Worm (Caenorhabditis elegans) whole organism, young adult: Measurements from ENCODE around the gene srz-90.

ENCODE experiments used
- B0019.2 ChIP-seq: fragments of 200-800 bp; sonication (Bioruptor generic); conservative IDR thresholded peaks from 2 replicates; pipeline ENCODE4 v1.3.6; 2022; ENCODE audit warnings: missing genetic modification reagents, missing genetic modification characterization, missing compliant biosample characterization
- B0035.1 ChIP-seq: sonication (generic microtip); optimal IDR thresholded peaks from 2 replicates; lab custom pipeline; 2016; ENCODE audit warnings: missing genetic modification characterization, mild to moderate bottlenecking, missing compliant biosample characterization, missing genotype, missing genetic modification reagents
- B0261.1 ChIP-seq: sonication (generic microtip); optimal IDR thresholded peaks from 2 replicates; lab custom pipeline; 2016; ENCODE audit warnings: mild to moderate bottlenecking, missing genetic modification characterization, moderate library complexity, missing compliant biosample characterization
- F23B12.7 ChIP-seq: sonication (generic microtip); optimal IDR thresholded peaks from 2 replicates; lab custom pipeline; 2017; ENCODE audit warnings: missing genetic modification characterization, mild to moderate bottlenecking, missing compliant biosample characterization, antibody characterized with exemption, moderate library complexity; ENCODE audit not compliant: insufficient read depth
- F33H1.4 ChIP-seq: fragments of 200-800 bp; sonication (Bioruptor generic); IDR thresholded peaks from 2 replicates; pipeline ENCODE4 v1.3.6; 2022; ENCODE audit warnings: missing genetic modification reagents, missing genetic modification characterization, missing compliant biosample characterization
- F57C9.4 ChIP-seq: sonication (generic microtip); optimal IDR thresholded peaks from 2 replicates; lab custom pipeline; 2017; ENCODE audit warnings: mild to moderate bottlenecking, missing genetic modification characterization, missing compliant biosample characterization
- K11D2.4 ChIP-seq: fragments of 200-800 bp; sonication (Bioruptor generic); IDR thresholded peaks from 2 replicates; pipeline ENCODE4 v1.3.6; 2022; ENCODE audit warnings: missing genetic modification reagents, missing genetic modification characterization, missing compliant biosample characterization
- akir-1 ChIP-seq: fragments of 200-800 bp; sonication (Bioruptor generic); optimal IDR thresholded peaks from 2 replicates; lab custom pipeline; 2018; ENCODE audit warnings: mild to moderate bottlenecking, missing genetic modification characterization, moderate library complexity, missing compliant biosample characterization
- attf-5 ChIP-seq: fragments of 200-800 bp; sonication (Bioruptor generic); optimal IDR thresholded peaks from 2 replicates; lab custom pipeline; 2018; ENCODE audit warnings: mild to moderate bottlenecking, missing genetic modification characterization, missing compliant biosample characterization
- cebp-1 ChIP-seq, 2 experiments: fragments of 200-800 bp in 1 of 2; sonication (Bioruptor generic) in 1 of 2; sonication (generic microtip) in 1 of 2; IDR thresholded peaks in 1 of 2; optimal IDR thresholded peaks in 1 of 2; 2 replicates each; pipeline versions ENCODE4 v1.3.6 to Lab custom; 2017 to 2022; ENCODE audit warnings: missing compliant biosample characterization in 2 of 2, missing genetic modification characterization in 2 of 2, mild to moderate bottlenecking in 1 of 2, missing genetic modification reagents in 1 of 2, moderate library complexity in 1 of 2
- ceh-100 ChIP-seq: fragments of 200-800 bp; sonication (Bioruptor generic); IDR thresholded peaks from 2 replicates; pipeline ENCODE4 v1.3.6; 2022; ENCODE audit warnings: missing genetic modification reagents, missing genetic modification characterization, missing compliant biosample characterization
- ceh-27 ChIP-seq: fragments of 200-800 bp; sonication (Bioruptor generic); optimal IDR thresholded peaks from 2 replicates; lab custom pipeline; 2018; ENCODE audit warnings: mild to moderate bottlenecking, missing genetic modification characterization, moderate library complexity, missing compliant biosample characterization
- dpl-1 ChIP-seq: fragments of 150-350 bp; optimal IDR thresholded peaks from 2 replicates; lab custom pipeline; 2014; ENCODE audit warnings: missing biosample characterization, missing genetic modification reagents, missing genetic modification characterization
- efl-1 ChIP-seq: fragments of 150-350 bp; optimal IDR thresholded peaks from 2 replicates; lab custom pipeline; 2014; ENCODE audit warnings: missing biosample characterization, missing genetic modification reagents, missing genetic modification characterization
- egl-44 ChIP-seq: fragments of 200-800 bp; sonication (Bioruptor generic); IDR thresholded peaks from 2 replicates; pipeline ENCODE4 v1.3.6; 2022; ENCODE audit warnings: missing genetic modification reagents, missing genetic modification characterization, missing compliant biosample characterization
- fkh-3 ChIP-seq: sonication (generic microtip); optimal IDR thresholded peaks from 2 replicates; lab custom pipeline; 2016; ENCODE audit warnings: mild to moderate bottlenecking, missing genetic modification characterization, missing compliant biosample characterization
- hlh-26 ChIP-seq: fragments of 200-800 bp; sonication (Bioruptor generic); conservative IDR thresholded peaks from 2 replicates; pipeline ENCODE4 v1.3.6; 2022; ENCODE audit warnings: missing genetic modification reagents, missing genetic modification characterization, missing compliant biosample characterization
- hrde-1 ChIP-seq: sonication (generic microtip); optimal IDR thresholded peaks from 2 replicates; lab custom pipeline; 2016; ENCODE audit warnings: missing genetic modification characterization, mild to moderate bottlenecking, missing compliant biosample characterization, moderate library complexity, missing genotype, missing genetic modification reagents, borderline replicate concordance
- lin-26 ChIP-seq: fragments of 200-800 bp; sonication (Bioruptor generic); IDR thresholded peaks from 2 replicates; pipeline ENCODE4 v1.3.6; 2022; ENCODE audit warnings: missing genetic modification reagents, missing genetic modification characterization, missing compliant biosample characterization
- lin-35 ChIP-seq, 3 experiments: fragments of 150-350 bp in 2 of 3; sonication (generic microtip) in 1 of 3; optimal IDR thresholded peaks; 2 replicates each; lab custom pipeline; 2014 to 2018; ENCODE audit warnings: missing biosample characterization in 3 of 3, missing genetic modification characterization in 3 of 3, missing genetic modification reagents in 3 of 3
- lsl-1 ChIP-seq: fragments of 200-800 bp; sonication (Bioruptor generic); optimal IDR thresholded peaks from 2 replicates; lab custom pipeline; 2018; ENCODE audit warnings: mild to moderate bottlenecking, missing genetic modification characterization, moderate library complexity, missing compliant biosample characterization
- madf-10 ChIP-seq: sonication (generic microtip); optimal IDR thresholded peaks from 2 replicates; lab custom pipeline; 2016; ENCODE audit warnings: mild to moderate bottlenecking, missing genetic modification characterization, missing compliant biosample characterization
- madf-6 ChIP-seq: fragments of 200-800 bp; sonication (Bioruptor generic); IDR thresholded peaks from 2 replicates; pipeline ENCODE4 v1.3.6; 2022; ENCODE audit warnings: missing genetic modification reagents, missing genetic modification characterization, missing compliant biosample characterization
- mcd-1 ChIP-seq: fragments of 200-800 bp; sonication (Bioruptor generic); IDR thresholded peaks from 2 replicates; pipeline ENCODE4 v1.3.6; 2022; ENCODE audit warnings: missing genetic modification reagents, missing genetic modification characterization, missing compliant biosample characterization
- nhr-27 ChIP-seq: fragments of 200-800 bp; sonication (Bioruptor generic); optimal IDR thresholded peaks from 2 replicates; lab custom pipeline; 2018; ENCODE audit warnings: mild to moderate bottlenecking, missing genetic modification characterization, moderate library complexity, missing compliant biosample characterization
- nhr-80 ChIP-seq: sonication (generic microtip); optimal IDR thresholded peaks from 2 replicates; lab custom pipeline; 2016; ENCODE audit warnings: missing genetic modification characterization, missing compliant biosample characterization
- snpc-4 ChIP-seq, 5 experiments: fragments of 150-350 bp in 1 of 5; sonication (generic microtip) in 4 of 5; optimal IDR thresholded peaks; 2 replicates each; lab custom pipeline; 2014 to 2018; ENCODE audit warnings: missing genetic modification characterization in 5 of 5, missing biosample characterization in 3 of 5, antibody characterized with exemption in 2 of 5, mild to moderate bottlenecking in 2 of 5, missing compliant biosample characterization in 2 of 5, missing genotype in 2 of 5, moderate library complexity in 2 of 5, missing genetic modification reagents in 1 of 5
- tbx-9 ChIP-seq: sonication (generic microtip); optimal IDR thresholded peaks from 2 replicates; lab custom pipeline; 2016; ENCODE audit warnings: borderline replicate concordance, missing genetic modification characterization, inconsistent platforms, missing compliant biosample characterization
- xnd-1 ChIP-seq: sonication (generic microtip); optimal IDR thresholded peaks from 2 replicates; lab custom pipeline; 2016; ENCODE audit warnings: missing genotype, missing genetic modification reagents, missing genetic modification characterization, missing compliant biosample characterization
- ztf-26 ChIP-seq: sonication (generic microtip); optimal IDR thresholded peaks from 2 replicates; lab custom pipeline; 2017; ENCODE audit warnings: missing genetic modification characterization, missing compliant biosample characterization

srz-90 gene

DNA sequence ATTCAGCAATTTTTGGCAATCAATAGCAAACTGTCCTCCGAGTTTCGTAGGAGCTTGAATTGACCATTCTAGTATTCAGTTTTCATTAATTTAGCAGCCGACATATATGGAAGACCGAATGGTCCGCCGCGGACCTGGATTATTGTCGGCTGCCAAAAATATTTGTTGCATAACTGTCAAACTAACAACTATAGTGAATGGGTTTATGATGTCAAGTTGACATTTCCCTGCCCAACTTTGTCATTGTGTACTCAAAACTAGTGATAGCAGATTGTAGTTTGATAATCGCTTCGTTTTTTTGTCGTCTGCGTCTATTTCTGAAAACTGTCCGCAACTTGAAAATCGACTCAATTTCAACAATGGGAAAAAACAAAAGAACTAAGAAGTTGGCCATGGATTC, 21.5 kb downstream of the srz-90 start, which contains the start of gene fbxa-176:
Gene fbxa-176, plus strand, starts transcription at position 314 of the 400 bp plus-strand sequence.
- TF ChIP-seq nhr-80 (peak; percentile 73), K11D2.4 (no peak), akir-1 (GFP tag; lab: Kevin White, UChicago) (no peak), attf-5 (peak; percentile 20), lin-35 (GFP tag; optimal IDR thresholded peaks at IDR 0.05; lab: Kevin White, UChicago) (no peak), snpc-4 (GFP tag; optimal IDR thresholded peaks at IDR 0.05; lab: Kevin White, UChicago) (no peak), snpc-4 (tag; optimal IDR thresholded peaks at IDR 0.05; lab: Kevin White, UChicago) (peak; percentile 46 to 88 (median 77)), efl-1 (no peak), ceh-100 (no peak)

DNA sequence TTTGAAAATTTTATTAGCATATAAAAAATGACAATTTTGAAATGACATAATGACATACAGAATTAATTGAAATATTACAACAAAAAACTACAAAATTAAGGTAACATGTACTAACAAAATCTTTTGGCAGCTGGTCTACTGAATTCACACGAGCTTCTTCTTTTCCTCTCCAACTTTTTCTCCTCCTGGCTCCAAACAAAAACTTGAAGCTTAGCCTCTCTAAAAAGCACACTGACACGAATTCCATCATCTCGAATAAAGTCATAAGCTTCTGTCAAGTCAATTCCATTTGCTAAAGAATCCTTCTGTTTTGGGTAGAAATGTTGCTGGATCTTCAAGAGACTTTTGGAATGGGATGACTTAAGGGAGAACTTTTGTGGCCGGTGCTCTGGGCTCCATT, 23.6 kb downstream of the srz-90 start:
- TF ChIP-seq madf-10 (no peak), lin-26 (GFP tag; lab: Robert Waterston, UW) (no peak), nhr-80 (no peak), madf-6 (GFP tag; lab: Robert Waterston, UW) (no peak), mcd-1 (GFP tag; lab: Robert Waterston, UW) (no peak), egl-44 (no peak), F57C9.4 (tag; lab: Kevin White, UChicago) (no peak), hlh-26 (no peak), lsl-1 (GFP tag; lab: Kevin White, UChicago) (no peak), ceh-27 (no peak), xnd-1 (tag; lab: Kevin White, UChicago) (no peak)

DNA sequence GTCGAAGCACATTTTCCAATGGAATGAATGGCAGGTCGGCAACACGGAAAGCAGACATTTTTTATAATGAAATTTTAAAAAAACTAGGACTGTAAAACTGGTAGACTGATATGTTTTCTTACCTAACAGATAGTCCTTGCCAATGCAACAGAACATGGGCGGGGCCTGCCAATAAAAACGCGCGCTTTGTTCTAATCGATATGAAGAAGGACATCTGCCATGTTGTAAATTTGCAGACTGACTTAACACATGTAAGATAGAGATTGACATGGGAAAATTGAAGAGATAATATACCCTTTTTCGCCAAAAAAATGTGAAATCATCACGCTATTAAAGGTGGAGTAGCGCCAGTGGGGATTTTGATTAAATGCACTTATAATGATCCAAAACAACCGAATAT, 24.9 kb downstream of the srz-90 start, which contains the start of gene C38D9.8:
Gene C38D9.8, minus strand, starts transcription at position 101 of the 400 bp plus-strand sequence.
- TF ChIP-seq dpl-1 (GFP tag; lab: Kevin White, UChicago): no peak

DNA sequence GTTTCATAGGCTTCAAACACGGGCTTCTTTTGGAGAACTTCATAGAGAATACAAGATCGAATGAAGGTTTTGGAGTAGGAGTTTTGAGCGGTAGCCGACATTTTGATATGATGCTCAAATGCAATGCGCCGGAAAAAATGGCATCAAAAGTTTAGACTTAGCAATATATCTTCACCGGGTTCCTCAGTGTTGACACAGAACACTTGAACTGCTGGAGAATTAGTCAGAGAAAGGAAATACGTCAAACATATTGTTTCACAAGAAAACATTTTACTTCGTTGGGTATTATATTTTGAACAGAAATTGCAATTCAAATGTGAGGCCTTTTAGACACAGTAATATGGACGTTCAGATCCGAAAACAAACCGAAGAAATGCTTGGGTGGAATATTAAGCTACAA, 30.5 kb downstream of the srz-90 start, which contains the start of gene fbxa-174:
Gene fbxa-174, minus strand, starts transcription at position 101 of the 400 bp plus-strand sequence.
- no peak for TF ChIP-seq akir-1 (GFP tag; lab: Kevin White, UChicago)
- no peak for TF ChIP-seq fkh-3 (tag; lab: Kevin White, UChicago)
- TF ChIP-seq tbx-9 (tag; lab: Kevin White, UChicago): no peak
- no peak for TF ChIP-seq F23B12.7 (tag; lab: Kevin White, UChicago)
- TF ChIP-seq nhr-27 (tag; lab: Kevin White, UChicago): no peak
- no peak for TF ChIP-seq lsl-1 (GFP tag; lab: Kevin White, UChicago)
- TF ChIP-seq B0261.1 (tag; lab: Kevin White, UChicago): no peak
- TF ChIP-seq hrde-1 (tag; lab: Kevin White, UChicago): no peak
- TF ChIP-seq F33H1.4 (GFP tag; lab: Robert Waterston, UW): no peak

DNA sequence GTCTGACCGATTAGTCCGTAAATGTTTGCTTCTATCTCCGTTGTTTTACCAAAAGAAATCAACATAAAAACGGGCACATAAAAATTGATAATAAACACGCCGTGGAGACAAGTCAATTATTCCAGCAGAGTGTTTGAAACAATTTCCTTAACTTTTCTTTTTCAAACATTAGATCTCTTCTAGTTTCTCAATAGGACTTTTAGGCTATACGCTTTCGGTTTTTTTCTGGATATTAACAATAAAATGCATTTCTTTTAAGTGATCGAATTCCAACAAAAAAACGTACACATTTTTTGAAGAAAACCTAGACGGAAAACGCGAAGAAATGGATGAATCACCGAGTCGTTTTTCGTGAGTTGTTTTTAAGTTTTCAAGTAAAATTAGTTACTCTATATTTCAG, 31.1 kb downstream of the srz-90 start, which contains the start of gene fbxa-172:
Gene fbxa-172, plus strand, starts transcription at position 301 of the 400 bp plus-strand sequence.
- no peak for TF ChIP-seq B0035.1
- TF ChIP-seq ztf-26 (tag; lab: Kevin White, UChicago): no peak

DNA sequence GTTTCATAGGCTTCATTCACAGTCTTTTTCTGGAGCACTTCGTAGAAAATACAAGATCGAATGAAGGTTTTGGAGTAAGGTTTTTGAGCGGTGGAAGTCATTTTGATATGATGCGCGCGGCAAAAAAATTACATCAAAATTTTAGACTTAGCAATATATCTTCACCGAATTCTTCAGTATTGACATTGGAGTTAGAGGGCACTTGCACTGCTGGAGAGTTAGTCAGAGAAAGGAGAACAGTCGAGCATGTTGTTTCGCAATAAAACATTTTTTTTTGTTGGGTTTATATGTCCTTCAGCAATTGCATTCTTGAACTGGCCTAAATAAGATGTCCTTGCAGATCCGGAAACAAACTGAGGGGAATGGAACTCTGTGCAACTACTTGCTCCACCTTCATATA, 38.1 kb downstream of the srz-90 start, which contains the start of gene fbxa-171:
Gene fbxa-171, minus strand, starts transcription at position 101 of the 400 bp plus-strand sequence.
- TF ChIP-seq ceh-100 (no peak), cebp-1 (GFP tag; IDR thresholded peaks at IDR 0.05; lab: Robert Waterston, UW) (no peak), cebp-1 (tag; optimal IDR thresholded peaks at IDR 0.05; lab: Kevin White, UChicago) (no peak), B0019.2 (GFP tag; lab: Robert Waterston, UW) (no peak)
